Fruit fly (Drosophila melanogaster) Kc167 (cell line): ENCODE data around the gene CG42815.

Experiments
- Myc ChIP-seq: fragments of >200 bp; optimal IDR thresholded peaks from 2 replicates; lab custom pipeline; 2017; ENCODE audit warnings: missing external identifiers
- Sin3A ChIP-seq: fragments of >200 bp; optimal IDR thresholded peaks from 2 replicates; lab custom pipeline; 2018; ENCODE audit warnings: missing external identifiers
- h ChIP-seq: fragments of >200 bp; optimal IDR thresholded peaks from 3 replicates; lab custom pipeline; 2018; ENCODE audit warnings: missing external identifiers
- insv ChIP-seq: fragments of >200 bp; optimal IDR thresholded peaks from 3 replicates; lab custom pipeline; 2018; ENCODE audit warnings: missing external identifiers
- psq ChIP-seq: fragments of >200 bp; optimal IDR thresholded peaks from 2 replicates; lab custom pipeline; 2017; ENCODE audit warnings: missing external identifiers
- ttk ChIP-seq: sonication (Bioruptor generic); optimal IDR thresholded peaks from 2 replicates; lab custom pipeline; 2017; ENCODE audit warnings: missing external identifiers

The CG42815 gene

DNA sequence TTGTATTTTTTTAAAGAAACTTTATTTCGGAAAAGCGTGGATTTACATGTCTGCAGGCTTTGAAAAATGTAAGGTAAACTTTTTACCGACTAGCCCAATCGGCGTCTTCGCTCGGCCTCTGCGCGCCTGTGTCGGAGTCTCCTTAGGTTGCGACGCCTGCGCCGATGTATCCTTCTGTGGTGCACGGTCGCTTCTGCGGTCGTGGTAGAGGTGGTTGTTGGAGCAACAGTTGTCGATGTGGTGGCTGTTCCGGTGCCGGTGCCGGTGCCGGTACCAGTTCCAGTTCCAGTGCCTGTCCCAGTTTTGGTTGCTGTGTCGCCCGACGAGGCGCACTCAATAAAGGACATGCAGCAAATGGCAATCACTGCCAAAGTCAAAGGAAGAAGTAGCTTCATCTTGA lies 219 bp downstream of the CG42815 start:
- TF ChIP-seq Sin3A (lab: Kevin White, UChicago) (no peak), h (no peak), insv (no peak), ttk (lab: Kevin White, UChicago) (no peak), psq (no peak), Myc (lab: Kevin White, UChicago) (no peak)

DNA sequence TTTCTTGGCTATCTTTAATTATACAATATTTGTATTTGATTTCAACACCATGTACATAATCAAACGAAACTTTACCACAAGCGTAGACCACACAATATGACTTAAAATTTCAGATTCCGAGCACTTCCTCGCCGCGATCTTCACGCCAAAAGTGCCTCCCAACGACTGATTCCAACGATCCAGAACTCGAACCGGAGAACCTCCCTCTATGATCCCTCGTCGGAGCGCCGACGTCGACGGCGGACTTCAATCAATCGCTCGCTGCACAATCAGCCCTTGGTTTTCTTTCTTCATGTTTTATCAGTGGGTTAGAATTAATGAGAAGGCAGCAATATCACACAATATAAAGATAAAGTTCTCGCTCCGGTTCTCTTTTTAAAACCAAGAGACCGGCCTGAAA lies 27.3 kb downstream of the CG42815 start, which contains the start of the genes Adgf-A and Adgf-A2:
TSS of gene Adgf-A (minus strand) at position 172 of the 400 bp plus-strand sequence.
TSS of gene Adgf-A2 (minus strand) at position 172 of the 400 bp plus-strand sequence.
- no peak for TF ChIP-seq insv
- TF ChIP-seq Myc (lab: Kevin White, UChicago): no peak
- TF ChIP-seq h: no peak
- no peak for TF ChIP-seq ttk (lab: Kevin White, UChicago)
- TF ChIP-seq psq: no peak
- TF ChIP-seq Sin3A (lab: Kevin White, UChicago): no peak

DNA sequence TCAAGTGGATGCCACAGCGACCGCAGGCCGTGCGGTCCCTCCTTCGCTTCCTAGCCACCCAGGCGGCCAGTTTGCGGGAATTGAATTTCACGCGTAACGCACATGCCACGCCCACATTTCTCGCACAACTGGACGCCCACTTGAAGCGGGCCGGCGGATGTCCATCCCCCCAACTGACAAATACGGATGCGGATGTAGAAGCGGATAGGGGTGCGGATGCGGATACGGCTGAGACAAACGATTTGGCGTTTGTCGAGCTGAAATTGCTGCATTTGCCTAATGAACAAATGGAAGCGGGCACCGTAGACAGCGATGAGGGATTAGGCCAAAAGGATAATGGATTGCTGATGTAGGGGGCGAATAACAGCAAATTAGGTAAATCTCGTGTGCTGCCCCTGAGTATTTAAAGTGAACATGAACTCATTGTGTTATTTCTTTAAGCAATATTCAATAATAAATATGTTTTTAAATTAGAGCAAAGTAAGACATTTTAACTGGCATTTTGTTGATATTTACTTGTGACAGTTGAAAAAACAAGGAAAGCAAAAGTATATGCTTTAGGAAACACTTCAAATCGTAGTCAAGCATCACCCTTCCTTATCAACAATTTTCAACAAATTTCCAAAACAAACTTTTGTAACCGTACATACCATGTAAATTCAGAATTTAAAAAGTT lies 32.1 kb downstream of the CG42815 start, which contains the start of gene CG32181:
TSS of gene CG32181 (plus strand) at position 626 of the 676 bp plus-strand sequence.
- no peak for TF ChIP-seq ttk (lab: Kevin White, UChicago)
- TF ChIP-seq h: no peak
- TF ChIP-seq Sin3A (lab: Kevin White, UChicago): no peak
- TF ChIP-seq Myc (lab: Kevin White, UChicago): no peak
- TF ChIP-seq psq: no peak
- TF ChIP-seq insv: no peak

DNA sequence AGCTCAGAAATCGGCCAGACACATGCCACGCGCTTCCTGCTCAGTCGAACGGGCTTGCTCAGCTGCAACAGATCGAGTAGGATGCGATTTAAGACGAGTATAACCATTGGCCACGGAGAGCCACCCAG lies 33.3 kb downstream of the CG42815 start, which contains the start of gene CG32182:
TSS of gene CG32182 (plus strand) at position 29 of the 128 bp plus-strand sequence.
- TF ChIP-seq h: no peak

DNA sequence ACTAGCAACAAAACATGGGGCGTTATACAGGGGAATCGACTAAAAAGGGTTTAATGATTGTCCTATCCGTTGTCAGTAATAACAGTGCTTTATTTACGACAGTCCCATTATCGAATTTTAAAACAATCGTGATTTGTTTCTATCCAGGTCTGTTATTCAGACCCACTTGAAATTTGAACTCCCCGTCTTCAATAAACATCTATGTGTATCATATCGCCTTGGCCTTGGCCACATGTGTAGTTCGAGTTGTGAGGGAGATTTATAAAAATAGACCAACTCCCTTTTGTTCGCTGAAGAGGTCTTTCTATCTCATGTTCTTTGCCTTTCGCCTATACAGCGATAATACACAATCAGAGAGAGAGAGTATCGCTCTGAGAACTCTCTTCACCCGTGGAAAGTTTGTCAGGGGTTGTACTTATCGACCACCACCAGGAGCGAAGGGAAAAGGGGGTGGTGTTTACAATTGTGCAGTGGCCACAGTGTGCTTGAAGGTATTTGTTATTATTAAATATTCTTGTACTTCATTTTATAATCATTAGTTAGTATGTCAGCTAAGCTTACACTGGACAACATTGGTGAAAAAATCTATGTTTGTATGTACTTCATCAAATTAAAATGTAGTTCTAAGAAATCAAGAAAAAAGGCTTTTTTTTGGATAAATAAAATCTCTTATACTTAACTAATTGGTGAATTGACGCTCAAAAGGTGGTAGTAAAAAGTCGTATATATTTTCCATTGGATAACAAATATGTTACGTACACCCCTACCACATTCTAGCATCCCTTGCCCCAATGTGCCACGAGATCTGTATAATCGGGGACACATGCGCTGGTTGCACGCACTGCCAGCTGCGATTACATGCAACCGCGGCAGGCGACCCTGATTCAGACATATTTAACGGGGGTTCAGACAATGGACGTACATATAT lies 33.9 kb downstream of the CG42815 start:
- no peak for TF ChIP-seq insv
- TF ChIP-seq Myc (lab: Kevin White, UChicago): no peak
- no peak for TF ChIP-seq Sin3A (lab: Kevin White, UChicago)
- no peak for TF ChIP-seq h

DNA sequence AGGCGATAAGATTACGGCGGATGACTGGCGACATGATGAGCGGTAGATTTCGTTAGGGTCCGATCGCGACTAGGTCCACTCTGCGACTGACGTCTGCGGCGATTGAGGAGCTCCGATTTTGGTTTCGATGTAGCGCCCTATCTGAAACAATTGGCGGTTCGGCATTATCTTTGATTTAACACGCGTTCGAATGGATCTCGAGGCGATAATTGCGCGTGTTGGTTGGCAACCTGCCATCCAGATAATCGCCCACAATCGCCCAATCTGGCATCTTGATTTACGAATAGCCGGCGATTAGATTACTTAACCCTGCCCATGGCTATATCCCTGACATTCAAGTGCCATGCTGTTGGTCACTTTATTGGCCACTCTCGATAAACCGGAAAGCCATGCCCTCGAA lies 37.0 kb downstream of the CG42815 start:
- no peak for TF ChIP-seq h
- TF ChIP-seq psq: no peak
- no peak for TF ChIP-seq Sin3A (lab: Kevin White, UChicago)
- no peak for TF ChIP-seq insv
- TF ChIP-seq Myc (lab: Kevin White, UChicago): no peak
- TF ChIP-seq ttk (lab: Kevin White, UChicago): no peak

DNA sequence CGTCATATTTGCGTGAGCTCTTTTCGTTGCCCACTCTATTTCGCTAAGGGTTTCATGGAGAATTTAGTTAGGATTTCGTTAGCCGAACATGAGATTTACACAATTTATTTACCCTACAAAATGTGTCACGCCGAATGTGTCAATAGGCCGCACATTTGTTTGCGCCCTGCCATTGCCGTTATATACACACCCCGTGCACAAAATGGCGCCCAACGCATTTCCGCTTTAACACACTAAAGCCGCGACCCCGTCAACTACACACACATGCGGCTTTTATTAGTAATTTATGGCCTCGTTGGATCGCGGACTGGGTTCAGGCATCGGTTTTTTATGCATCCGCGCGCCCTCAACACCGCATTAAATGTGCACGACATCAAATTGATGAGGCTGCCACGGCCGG lies 40.8 kb downstream of the CG42815 start, which contains the start of gene Adgf-B:
TSS of gene Adgf-B (minus strand) at position 101 of the 400 bp plus-strand sequence.
- TF ChIP-seq h (no peak), Sin3A (lab: Kevin White, UChicago) (no peak), ttk (lab: Kevin White, UChicago) (no peak), insv (no peak), psq (no peak), Myc (lab: Kevin White, UChicago) (no peak)

DNA sequence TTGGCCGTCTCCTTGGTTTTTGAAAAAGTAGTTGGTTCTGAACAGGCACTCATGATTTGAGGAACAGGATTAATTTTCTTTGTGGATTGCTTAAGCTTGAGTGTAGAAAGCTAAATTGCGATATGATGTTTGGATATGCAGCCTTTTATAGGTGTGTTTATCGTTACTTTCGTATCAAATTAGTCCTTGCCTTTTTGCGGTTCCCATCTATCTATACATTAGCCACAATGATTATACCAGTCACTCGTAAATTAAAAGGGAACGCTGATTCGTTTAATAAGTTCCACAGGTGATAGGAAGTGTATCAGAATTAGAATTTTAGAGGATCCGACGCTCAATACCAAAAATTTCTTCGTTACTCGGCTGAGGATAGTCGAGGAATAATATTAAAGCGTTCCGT lies 44.5 kb downstream of the CG42815 start, which contains the start of gene CG6034:
TSS of gene CG6034 (minus strand) at position 101 of the 400 bp plus-strand sequence.
- TF ChIP-seq insv: no peak
- TF ChIP-seq Myc (lab: Kevin White, UChicago): no peak
- no peak for TF ChIP-seq h
- TF ChIP-seq Sin3A (lab: Kevin White, UChicago): no peak
- no peak for TF ChIP-seq psq
- TF ChIP-seq ttk (lab: Kevin White, UChicago): no peak

DNA sequence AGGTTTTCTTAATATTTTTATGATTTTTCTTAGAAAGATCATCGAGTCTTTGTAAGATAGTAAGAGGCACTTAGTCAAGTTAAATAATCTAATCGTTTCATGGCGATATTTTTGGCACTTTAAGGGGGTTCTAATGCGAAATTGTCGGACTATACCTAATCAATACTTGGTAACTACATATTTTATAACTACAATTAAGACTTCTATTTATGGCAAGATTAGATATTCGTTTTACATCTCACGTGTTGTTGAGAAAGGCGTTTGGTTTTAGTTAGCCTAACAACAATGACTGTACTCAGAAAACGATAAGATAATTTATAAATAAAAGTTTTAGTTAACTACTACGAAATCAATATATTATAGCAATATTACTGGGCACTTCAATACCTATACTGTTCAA lies 48.8 kb downstream of the CG42815 start:
- TF ChIP-seq insv (no peak), Myc (lab: Kevin White, UChicago) (no peak), Sin3A (lab: Kevin White, UChicago) (no peak), ttk (lab: Kevin White, UChicago) (no peak), h (no peak), psq (no peak)
